Fruit fly (Drosophila melanogaster): ENCODE results near the gene CG14989.
A peak's percentile ranks its signal among the peaks of the same experiment; 100 is the strongest.

Gene CG14989

DNA sequence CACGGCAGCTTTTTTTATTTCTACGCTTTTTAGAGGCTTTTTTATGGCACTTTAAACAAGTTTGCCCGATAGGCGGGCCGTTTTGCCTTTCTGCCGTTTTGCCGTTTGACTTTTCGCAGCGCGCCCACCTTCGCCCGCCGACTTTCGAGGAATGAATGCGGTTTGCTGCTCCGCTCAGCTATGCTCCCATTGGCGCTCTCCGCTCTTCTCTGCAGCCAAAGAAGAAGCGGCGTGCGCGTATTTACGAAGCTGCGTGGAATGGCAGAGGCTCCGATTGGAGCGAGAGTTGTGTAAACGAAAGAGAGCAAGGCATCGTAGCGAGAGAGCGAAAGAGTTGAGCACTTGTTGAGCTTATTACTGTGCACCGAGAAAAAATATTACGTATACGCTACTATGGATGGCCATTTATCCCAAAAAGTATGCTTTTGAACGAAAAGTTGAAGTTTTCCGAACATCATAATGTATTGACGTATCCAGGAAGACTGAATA lies 15.8 kb upstream of the CG14989 start, which contains the start of gene wit (continued):
- no peak for TF ChIP-seq fd3F (GFP tag; optimal IDR thresholded peaks at IDR 0.05)
- peak; percentile 92 for TF ChIP-seq psq (GFP tag; optimal IDR thresholded peaks at IDR 0.05)
- no peak for TF ChIP-seq CG17802 (tag; optimal IDR thresholded peaks at IDR 0.05)
- no peak for TF ChIP-seq eve (GFP tag; optimal IDR thresholded peaks at IDR 0.05)
- no peak for TF ChIP-seq CG12236 (GFP tag; optimal IDR thresholded peaks at IDR 0.05)
- TF ChIP-seq Rfx (GFP tag; IDR thresholded peaks at IDR 0.05): peak; percentile 31; the same call in 1 of the 2 replicates
- TF ChIP-seq tio (GFP tag; optimal IDR thresholded peaks at IDR 0.05): no peak
- no peak for TF ChIP-seq Hmx (GFP tag; optimal IDR thresholded peaks at IDR 0.05)
- peak; percentile 48; the same call in 1 of the 2 replicates for TF ChIP-seq Drgx (GFP tag; IDR thresholded peaks at IDR 0.05)
- peak; percentile 21 for TF ChIP-seq NfI (GFP tag; optimal IDR thresholded peaks at IDR 0.05)
- peak; percentile 27 for TF ChIP-seq mirr (GFP tag; optimal IDR thresholded peaks at IDR 0.05)
- TF ChIP-seq CG30020 (tag; optimal IDR thresholded peaks at IDR 0.05): no peak
- TF ChIP-seq Pdp1 (GFP tag; optimal IDR thresholded peaks at IDR 0.05): peak in 1 of 2 experiments; percentile 73
- no peak for TF ChIP-seq HHEX (GFP tag; optimal IDR thresholded peaks at IDR 0.05)
- TF ChIP-seq CG11723 (GFP tag; optimal IDR thresholded peaks at IDR 0.05): no peak
- TF ChIP-seq CG11504 (tag; optimal IDR thresholded peaks at IDR 0.05): no peak
- TF ChIP-seq CG8944 (GFP tag; optimal IDR thresholded peaks at IDR 0.05): no peak
- TF ChIP-seq CG7556 (GFP tag; optimal IDR thresholded peaks at IDR 0.05): no peak
- no peak for TF ChIP-seq caup (GFP tag; optimal IDR thresholded peaks at IDR 0.05; ENCODE audit: severe bottlenecking)
- TF ChIP-seq chif (GFP tag; optimal IDR thresholded peaks at IDR 0.05): no peak
- TF ChIP-seq PHDP (tag; optimal IDR thresholded peaks at IDR 0.05): peak; percentile 47
- peak; percentile 87 for TF ChIP-seq sd (tag; optimal IDR thresholded peaks at IDR 0.05)
- no peak for TF ChIP-seq Stat92E (GFP tag; optimal IDR thresholded peaks at IDR 0.05)
- no peak for TF ChIP-seq CG7271 (tag; optimal IDR thresholded peaks at IDR 0.05)
- TF ChIP-seq Hand (GFP tag; optimal IDR thresholded peaks at IDR 0.05): peak; percentile 55
- TF ChIP-seq CG5245 (GFP tag; optimal IDR thresholded peaks at IDR 0.05): no peak
- TF ChIP-seq Adf1 (GFP tag; IDR thresholded peaks at IDR 0.05): peak; percentile 45; the same call in 1 of the 2 replicates
- peak; percentile 90 to 95 for TF ChIP-seq Trl (optimal IDR thresholded peaks at IDR 0.05)
- peak; percentile 59 for TF ChIP-seq Trl (GFP tag; optimal IDR thresholded peaks at IDR 0.05)
- peak; percentile 97 for TF ChIP-seq chinmo (GFP tag; IDR thresholded peaks at IDR 0.05; ENCODE audit: partially characterized antibody)
- TF ChIP-seq crc (GFP tag; optimal IDR thresholded peaks at IDR 0.05): no peak
- TF ChIP-seq CG1233 (GFP tag; optimal IDR thresholded peaks at IDR 0.05): no peak
- no peak for TF ChIP-seq sens-2 (GFP tag; IDR thresholded peaks at IDR 0.05)
- TF ChIP-seq CG1024 (GFP tag; IDR thresholded peaks at IDR 0.05): no peak
- peak; percentile 87 for TF ChIP-seq Med (GFP tag)
- peak; percentile 31 for TF ChIP-seq CG7786 (GFP tag; optimal IDR thresholded peaks at IDR 0.05)
- TF ChIP-seq Dip2 (GFP tag; IDR thresholded peaks at IDR 0.05): no peak
- TF ChIP-seq CG4360 (GFP tag; IDR thresholded peaks at IDR 0.05): no peak
- no peak for TF ChIP-seq maf-S (GFP tag; optimal IDR thresholded peaks at IDR 0.05)
- peak; percentile 49 for TF ChIP-seq Bgb (GFP tag; IDR thresholded peaks at IDR 0.05; ENCODE audit: partially characterized antibody)
- no peak for TF ChIP-seq Dfd (GFP tag; optimal IDR thresholded peaks at IDR 0.05)
- peak; percentile 98 for TF ChIP-seq scrt (GFP tag; optimal IDR thresholded peaks at IDR 0.05)
- TF ChIP-seq Atf3 (GFP tag; optimal IDR thresholded peaks at IDR 0.05): no peak
- TF ChIP-seq tap (tag; optimal IDR thresholded peaks at IDR 0.05): no peak
- no peak for TF ChIP-seq hth (optimal IDR thresholded peaks at IDR 0.05)
- no peak for TF ChIP-seq pzg (GFP tag; optimal IDR thresholded peaks at IDR 0.05)
- no peak for TF ChIP-seq CG3995 (GFP tag; optimal IDR thresholded peaks at IDR 0.05)
- TF ChIP-seq Side (GFP tag; optimal IDR thresholded peaks at IDR 0.05): peak; percentile 5
- TF ChIP-seq Neu2 (GFP tag; optimal IDR thresholded peaks at IDR 0.05; ENCODE audit: borderline replicate concordance): no peak
- TF ChIP-seq CG14050 (GFP tag; IDR thresholded peaks at IDR 0.05): no peak; the same call in 2 of the 3 replicates

All from whole organism, embryonic.